Fruit fly (Drosophila melanogaster): ENCODE measurements around the gene CG10469.
A peak's percentile ranks its signal among the peaks of the same experiment; 100 is the strongest.

The CG10469 gene

DNA sequence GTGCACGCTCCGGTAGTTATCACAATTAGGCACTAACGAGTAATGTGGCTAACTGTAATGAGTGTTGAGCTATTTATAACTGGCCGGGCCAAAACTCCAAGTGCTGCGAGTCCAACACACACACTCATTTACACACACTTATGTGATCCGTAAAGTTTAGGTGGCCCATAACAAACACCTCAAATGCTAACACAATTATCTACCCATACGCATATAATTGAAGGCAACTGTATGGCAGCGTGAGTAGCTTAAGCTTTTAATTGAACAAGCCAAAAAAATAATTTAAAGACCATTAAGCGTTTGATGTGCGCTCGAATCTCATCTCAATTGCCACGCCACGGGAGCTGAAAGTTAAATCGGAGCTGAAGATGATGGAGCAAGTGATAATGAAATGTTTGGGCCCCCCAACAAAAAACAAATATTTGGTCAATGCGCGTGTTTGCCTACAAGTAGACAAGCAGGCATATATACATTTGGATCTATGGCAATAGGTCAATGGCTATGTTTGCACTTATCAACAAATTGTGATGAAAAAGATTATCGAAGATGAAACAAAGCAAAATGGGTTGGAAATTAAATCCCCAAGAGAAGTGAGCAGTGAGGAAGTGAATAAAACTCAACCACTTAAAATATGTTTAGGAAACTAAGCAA, 46.9 kb upstream of the CG10469 start, which contains the start of gene Cpr65Av (continued):
- TF ChIP-seq CG14050 (GFP tag; IDR thresholded peaks at IDR 0.05) (peak; percentile 29; the same call in 1 of the 3 replicates), Awh (GFP tag; IDR thresholded peaks at IDR 0.05) (peak; percentile 55), NK7.1 (GFP tag; optimal IDR thresholded peaks at IDR 0.05) (no peak), Med (GFP tag) (peak; percentile 52), CG4282 (GFP tag; optimal IDR thresholded peaks at IDR 0.05) (no peak), CG8290 (GFP tag; optimal IDR thresholded peaks at IDR 0.05) (no peak), CG8290 (tag; optimal IDR thresholded peaks at IDR 0.05) (peak in 1 of 2 experiments; percentile 40), ERR (GFP tag; optimal IDR thresholded peaks at IDR 0.05) (no peak), en (GFP tag; optimal IDR thresholded peaks at IDR 0.05) (no peak), phol (tag; optimal IDR thresholded peaks at IDR 0.05) (no peak), ATbp (GFP tag; optimal IDR thresholded peaks at IDR 0.05) (peak; percentile 62), Hmr (GFP tag; optimal IDR thresholded peaks at IDR 0.05) (no peak), Ets65A (GFP tag) (no peak), Dek (tag; optimal IDR thresholded peaks at IDR 0.05) (no peak), gt (GFP tag; IDR thresholded peaks at IDR 0.05) (no peak), tll (GFP tag; optimal IDR thresholded peaks at IDR 0.05) (no peak), scrt (GFP tag; optimal IDR thresholded peaks at IDR 0.05) (no peak), amos (GFP tag; IDR thresholded peaks at IDR 0.05; ENCODE audit: partially characterized antibody) (no peak), sd (tag; optimal IDR thresholded peaks at IDR 0.05) (peak; percentile 15), Scr (GFP tag; IDR thresholded peaks at IDR 0.05; ENCODE audit: partially characterized antibody) (no peak), CG11696 (GFP tag; IDR thresholded peaks at IDR 0.05) (no peak), chn (GFP tag; optimal IDR thresholded peaks at IDR 0.05) (no peak), tap (tag; optimal IDR thresholded peaks at IDR 0.05) (peak; percentile 42), luna (GFP tag; optimal IDR thresholded peaks at IDR 0.05) (no peak), Myb (GFP tag; optimal IDR thresholded peaks at IDR 0.05) (no peak), NC2α (GFP tag; optimal IDR thresholded peaks at IDR 0.05) (no peak), CG17912 (GFP tag; optimal IDR thresholded peaks at IDR 0.05) (peak; percentile 13), CG6765 (GFP tag; optimal IDR thresholded peaks at IDR 0.05) (no peak), Hr3 (GFP tag; optimal IDR thresholded peaks at IDR 0.05) (no peak), B-H1 (GFP tag; IDR thresholded peaks at IDR 0.05) (no peak), Sox100B (GFP tag; optimal IDR thresholded peaks at IDR 0.05) (peak; percentile 38), bowl (GFP tag; IDR thresholded peaks at IDR 0.05) (no peak), CG34224 (GFP tag; IDR thresholded peaks at IDR 0.05; ENCODE audit: partially characterized antibody) (no peak), Hr78 (GFP tag; optimal IDR thresholded peaks at IDR 0.05) (peak in 1 of 2 experiments; percentile 33), CG4404 (GFP tag; IDR thresholded peaks at IDR 0.05) (no peak), wek (GFP tag; optimal IDR thresholded peaks at IDR 0.05) (peak; percentile 50), YL-1 (GFP tag; optimal IDR thresholded peaks at IDR 0.05) (no peak), CG1529 (GFP tag; optimal IDR thresholded peaks at IDR 0.05) (peak; percentile 20), Fer3 (tag; optimal IDR thresholded peaks at IDR 0.05) (no peak), CG17385 (GFP tag; optimal IDR thresholded peaks at IDR 0.05) (peak; percentile 2)

- TF ChIP-seq zfh1 (GFP tag; IDR thresholded peaks at IDR 0.05) (no peak), CG12659 (GFP tag; optimal IDR thresholded peaks at IDR 0.05) (no peak), Awh (GFP tag; IDR thresholded peaks at IDR 0.05) (no peak), sd (tag; optimal IDR thresholded peaks at IDR 0.05) (peak; percentile 51), scrt (GFP tag; optimal IDR thresholded peaks at IDR 0.05) (no peak), CG7556 (GFP tag; optimal IDR thresholded peaks at IDR 0.05) (no peak), chinmo (GFP tag; IDR thresholded peaks at IDR 0.05; ENCODE audit: partially characterized antibody) (peak; percentile 79; the same call in 3 of the 4 replicates), tap (tag; optimal IDR thresholded peaks at IDR 0.05) (no peak), TFAM (GFP tag; optimal IDR thresholded peaks at IDR 0.05) (no peak), ash1 (GFP tag; optimal IDR thresholded peaks at IDR 0.05) (no peak), Trl (optimal IDR thresholded peaks at IDR 0.05) (no peak), Trl (GFP tag; optimal IDR thresholded peaks at IDR 0.05) (no peak), CG4730 (GFP tag; IDR thresholded peaks at IDR 0.05) (no peak), pan (optimal IDR thresholded peaks at IDR 0.05) (no peak), pan (GFP tag; optimal IDR thresholded peaks at IDR 0.05 in 1 of 2, IDR thresholded peaks at IDR 0.05 in 1 of 2) (no peak), ems (GFP tag; optimal IDR thresholded peaks at IDR 0.05) (no peak), Gug (GFP tag; IDR thresholded peaks at IDR 0.05) (no peak)
Observed at dm6 chr3L:6138586-6138985, 45.5 kb upstream of the CG10469 start.
